Fruit fly (Drosophila melanogaster): ENCODE data around the gene CG18088.

Gene CG18088

DNA sequence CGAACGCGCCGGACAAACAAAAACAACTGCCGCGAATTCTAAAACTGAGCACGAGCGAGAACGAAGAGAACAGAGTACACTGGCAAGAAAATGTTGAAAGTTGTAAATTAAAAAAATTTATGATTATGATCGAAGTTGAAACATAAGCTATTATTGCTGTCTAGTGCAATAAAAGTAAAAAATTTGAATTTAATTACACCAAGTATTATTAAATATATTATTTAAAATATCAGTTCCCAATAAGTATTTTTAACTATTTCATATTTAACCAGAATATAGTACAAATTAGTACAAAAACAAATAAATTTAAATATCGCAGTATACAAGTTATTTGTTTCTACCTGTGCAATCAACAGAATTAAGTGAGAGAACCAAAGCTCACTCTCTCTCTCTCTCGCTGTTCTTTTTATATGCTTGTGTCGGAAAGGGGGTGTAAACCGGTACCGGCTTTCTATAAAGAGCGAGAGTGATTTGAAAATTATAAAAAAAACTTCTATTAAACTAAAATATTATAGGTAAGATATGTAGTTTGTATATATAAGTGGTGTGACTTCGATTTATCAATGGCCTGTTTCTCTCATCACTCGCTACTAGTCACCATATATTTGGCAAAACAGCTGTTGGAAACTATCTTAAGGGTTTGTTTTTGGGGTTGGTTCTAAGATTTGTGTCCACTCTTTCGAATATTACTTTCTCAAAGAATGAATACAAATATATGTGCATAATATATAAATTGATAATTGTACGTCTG, 16.0 kb upstream of the CG18088 start, which contains the start of gene C1GalTA (continued):
- TF ChIP-seq Lpt (GFP tag; optimal IDR thresholded peaks at IDR 0.05) = no peak
- no peak for TF ChIP-seq btn (GFP tag; optimal IDR thresholded peaks at IDR 0.05)
- no peak for TF ChIP-seq nerfin-2 (GFP tag; IDR thresholded peaks at IDR 0.05; ENCODE audit: partially characterized antibody)
- peak; percentile 67 for TF ChIP-seq pho (GFP tag; optimal IDR thresholded peaks at IDR 0.05)
- TF ChIP-seq Ets65A (GFP tag) = peak; percentile 94
- TF ChIP-seq MTF-1 (GFP tag; optimal IDR thresholded peaks at IDR 0.05; ENCODE audit: borderline replicate concordance) = peak; percentile 85
- TF ChIP-seq grau (tag; optimal IDR thresholded peaks at IDR 0.05) = peak; percentile 99
- peak; percentile 63 for TF ChIP-seq ac (GFP tag; optimal IDR thresholded peaks at IDR 0.05)
- peak; percentile 39 for TF ChIP-seq emc (GFP tag; optimal IDR thresholded peaks at IDR 0.05)
- TF ChIP-seq kah (GFP tag; optimal IDR thresholded peaks at IDR 0.05) = peak; percentile 95
- TF ChIP-seq CG8281 (tag; optimal IDR thresholded peaks at IDR 0.05) = peak; percentile 90
- TF ChIP-seq gcm (GFP tag; optimal IDR thresholded peaks at IDR 0.05) = peak; percentile 99
- TF ChIP-seq otp (GFP tag; IDR thresholded peaks at IDR 0.05) = peak; percentile 68; the same call in 1 of the 3 replicates
- peak; percentile 60 for TF ChIP-seq ERR (GFP tag; optimal IDR thresholded peaks at IDR 0.05)
- TF ChIP-seq pzg (GFP tag; optimal IDR thresholded peaks at IDR 0.05) = peak; percentile 6
- TF ChIP-seq CG10366 (GFP tag; IDR thresholded peaks at IDR 0.05) = peak; percentile 90
- peak; percentile 57 for TF ChIP-seq Mad (GFP tag; optimal IDR thresholded peaks at IDR 0.05)
- TF ChIP-seq wek (GFP tag; optimal IDR thresholded peaks at IDR 0.05) = peak; percentile 38
- peak; percentile 99 for TF ChIP-seq Sox100B (GFP tag; optimal IDR thresholded peaks at IDR 0.05)
- peak; percentile 48 for TF ChIP-seq Side (GFP tag; optimal IDR thresholded peaks at IDR 0.05)
- TF ChIP-seq oc (tag; optimal IDR thresholded peaks at IDR 0.05) = peak; percentile 98
- TF ChIP-seq Hr3 (GFP tag; optimal IDR thresholded peaks at IDR 0.05) = peak; percentile 97
- TF ChIP-seq Trl (optimal IDR thresholded peaks at IDR 0.05) = peak; percentile 79 to 92
- TF ChIP-seq Trl (GFP tag; optimal IDR thresholded peaks at IDR 0.05) = peak; percentile 67
- TF ChIP-seq CG8388 (GFP tag; optimal IDR thresholded peaks at IDR 0.05) = peak; percentile 99
- TF ChIP-seq CG33213 (GFP tag; optimal IDR thresholded peaks at IDR 0.05) = peak; percentile 50
- TF ChIP-seq CG16779 (GFP tag; IDR thresholded peaks at IDR 0.05) = no peak
- no peak for TF ChIP-seq hth (optimal IDR thresholded peaks at IDR 0.05)
- no peak for TF ChIP-seq sima (GFP tag; optimal IDR thresholded peaks at IDR 0.05)
- no peak for TF ChIP-seq HmgD (GFP tag; optimal IDR thresholded peaks at IDR 0.05)
- TF ChIP-seq unpg (GFP tag; optimal IDR thresholded peaks at IDR 0.05) = peak; percentile 99
- peak; percentile 96 for TF ChIP-seq CG4328 (GFP tag; optimal IDR thresholded peaks at IDR 0.05)
- TF ChIP-seq slbo (GFP tag; IDR thresholded peaks at IDR 0.05) = peak; percentile 95
- TF ChIP-seq cato (GFP tag; optimal IDR thresholded peaks at IDR 0.05; ENCODE audit: borderline replicate concordance) = peak; percentile 91
- TF ChIP-seq CG31441 (GFP tag; IDR thresholded peaks at IDR 0.05) = peak; percentile 100
- TF ChIP-seq CG13424 (tag; optimal IDR thresholded peaks at IDR 0.05) = peak; percentile 99
- TF ChIP-seq CG2199 (GFP tag; IDR thresholded peaks at IDR 0.05) = peak; percentile 57; the same call in 1 of the 3 replicates
- TF ChIP-seq pita (GFP tag; optimal IDR thresholded peaks at IDR 0.05) = no peak
- TF ChIP-seq CG6683 (GFP tag; optimal IDR thresholded peaks at IDR 0.05) = peak; percentile 98
- TF ChIP-seq da (GFP tag; optimal IDR thresholded peaks at IDR 0.05) = no peak
- peak; percentile 97 for TF ChIP-seq Asciz (GFP tag; optimal IDR thresholded peaks at IDR 0.05)
- TF ChIP-seq sr (GFP tag; IDR thresholded peaks at IDR 0.05) = no peak
- TF ChIP-seq CG32532 (GFP tag; IDR thresholded peaks at IDR 0.05) = peak; percentile 97
- peak; percentile 91 for TF ChIP-seq seq (GFP tag; IDR thresholded peaks at IDR 0.05)
- no peak for TF ChIP-seq repo (GFP tag; optimal IDR thresholded peaks at IDR 0.05)
- no peak for TF ChIP-seq fd102C (GFP tag; optimal IDR thresholded peaks at IDR 0.05)
- TF ChIP-seq CG14014 (GFP tag; IDR thresholded peaks at IDR 0.05) = peak; percentile 95
- peak; percentile 100 for TF ChIP-seq CG2678 (tag; optimal IDR thresholded peaks at IDR 0.05)
- TF ChIP-seq stc (GFP tag; IDR thresholded peaks at IDR 0.05) = peak; percentile 96
- no peak for TF ChIP-seq Sry-δ (GFP tag; optimal IDR thresholded peaks at IDR 0.05)
- peak; percentile 93 for TF ChIP-seq ro (GFP tag; IDR thresholded peaks at IDR 0.05)

Data from whole organism, embryonic.